Worm (Caenorhabditis elegans): ENCODE measurements around the gene sqt-3.

ce11 chrV:12331820-12332219 lies 20.7 kb upstream of the sqt-3 start:
- TF ChIP-seq tab-1 (GFP tag; IDR thresholded peaks at IDR 0.05) (peak; percentile 61; the same call in 1 of the 2 replicates), flt-1 (GFP tag; IDR thresholded peaks at IDR 0.05) (peak; percentile 79), T22C8.4 (GFP tag; IDR thresholded peaks at IDR 0.05) (no peak), cog-1 (tag; optimal IDR thresholded peaks at IDR 0.05) (no peak), ref-1 (GFP tag; conservative IDR thresholded peaks at IDR 0.05) (peak; percentile 46; the same call in 1 of the 2 replicates), klf-2 (GFP tag; conservative IDR thresholded peaks at IDR 0.05) (no peak)

All from whole organism, midembryonic.